Fruit fly (Drosophila melanogaster): Measurements from ENCODE around the gene CG15550.

dm6 chr3R:30932092-30932491 is 4.8 kb downstream of the CG15550 start:
- TF ChIP-seq Dll (optimal IDR thresholded peaks at IDR 0.05) (no peak), CG8478 (optimal IDR thresholded peaks at IDR 0.05) (no peak)
